Worm (Caenorhabditis elegans) whole organism, L4 larva: ENCODE data around the gene C26B2.7.

Source experiments
- F10B5.3 ChIP-seq: sonication (generic microtip); optimal IDR thresholded peaks from 2 replicates; lab custom pipeline; 2016; ENCODE audit warnings: mild to moderate bottlenecking, missing genetic modification characterization, missing compliant biosample characterization
- F44E2.7 ChIP-seq: fragments of 200-800 bp; sonication (Bioruptor generic); IDR thresholded peaks from 2 replicates; pipeline ENCODE4 v2.1.2; 2022; ENCODE audit warnings: missing genetic modification characterization, missing compliant biosample characterization
- R02D3.7 ChIP-seq: fragments of 150-350 bp; sonication (generic microtip); optimal IDR thresholded peaks from 3 replicates; lab custom pipeline; 2014; ENCODE audit warnings: missing biosample characterization, missing genetic modification characterization
- T26A8.4 ChIP-seq: fragments of 200-800 bp; sonication (Bioruptor generic); IDR thresholded peaks from 2 replicates; pipeline ENCODE4 v1.3.6; 2022; ENCODE audit warnings: missing genetic modification characterization, missing compliant biosample characterization
- Y105C5A.15 ChIP-seq: fragments of 200-800 bp; sonication (Bioruptor generic); IDR thresholded peaks from 2 replicates; pipeline ENCODE4 v1.3.6; 2022; ENCODE audit warnings: missing genetic modification characterization, missing compliant biosample characterization
- Y48G9A.11 ChIP-seq: fragments of 200-800 bp; sonication (Bioruptor generic); IDR thresholded peaks from 2 replicates; pipeline ENCODE4 v1.3.6; 2022; ENCODE audit warnings: missing genetic modification reagents, missing genetic modification characterization, missing compliant biosample characterization
- Y5F2A.4 ChIP-seq: fragments of 200-800 bp; sonication (Bioruptor generic); optimal IDR thresholded peaks from 2 replicates; lab custom pipeline; 2018; ENCODE audit warnings: mild to moderate bottlenecking, missing genetic modification characterization, missing compliant biosample characterization
- aha-1 ChIP-seq: fragments of 150-350 bp; peaks from one replicate; lab custom pipeline; 2014; ENCODE audit warnings: missing biosample characterization, missing genetic modification characterization
- ama-1 ChIP-seq: fragments of 150-350 bp; optimal IDR thresholded peaks from 2 replicates; lab custom pipeline; 2014; ENCODE audit warnings: inconsistent platforms, mixed read lengths
- arid-1 ChIP-seq: fragments of 200-800 bp; sonication (Bioruptor generic); conservative IDR thresholded peaks from 2 replicates; pipeline ENCODE4 v1.3.6; 2022; ENCODE audit warnings: missing genetic modification reagents, missing genetic modification characterization, missing compliant biosample characterization
- attf-4 ChIP-seq: sonication (generic microtip); optimal IDR thresholded peaks from 3 replicates; lab custom pipeline; 2017; ENCODE audit warnings: missing biosample characterization, missing genetic modification characterization
- ceh-28 ChIP-seq: fragments of 150-350 bp; optimal IDR thresholded peaks from 2 replicates; lab custom pipeline; 2014; ENCODE audit warnings: missing biosample characterization, missing genetic modification reagents, missing genetic modification characterization
- ceh-32 ChIP-seq: sonication (generic microtip); optimal IDR thresholded peaks from 2 replicates; lab custom pipeline; 2016; ENCODE audit warnings: mild to moderate bottlenecking, missing genetic modification characterization, missing compliant biosample characterization; ENCODE audit not compliant: poor library complexity
- ces-1 ChIP-seq: fragments of 150-350 bp; sonication (generic microtip); optimal IDR thresholded peaks from 4 replicates; lab custom pipeline; 2014; ENCODE audit warnings: missing biosample characterization, missing genetic modification reagents, missing genetic modification characterization
- ctbp-1 ChIP-seq: fragments of 200-800 bp; sonication (Bioruptor generic); IDR thresholded peaks from 2 replicates; pipeline ENCODE4 v1.3.6; 2022; ENCODE audit warnings: missing genetic modification reagents, missing genetic modification characterization, missing compliant biosample characterization
- daf-12 ChIP-seq: fragments of 150-350 bp; optimal IDR thresholded peaks from 2 replicates; lab custom pipeline; 2014; ENCODE audit warnings: missing biosample characterization, missing genetic modification reagents, missing genetic modification characterization
- daf-16 ChIP-seq, 3 experiments: sonication (generic microtip); optimal IDR thresholded peaks; 2 replicates each; lab custom pipeline; 2016 to 2017; ENCODE audit warnings: missing genetic modification characterization in 3 of 3, missing genetic modification reagents in 3 of 3, mild to moderate bottlenecking in 2 of 3, missing compliant biosample characterization in 2 of 3, missing biosample characterization in 1 of 3, moderate library complexity in 1 of 3
- daf-8 ChIP-seq: fragments of 200-800 bp; sonication (Bioruptor generic); IDR thresholded peaks from 2 replicates; pipeline ENCODE4 v1.3.6; 2022; ENCODE audit warnings: missing genetic modification characterization, missing compliant biosample characterization
- dmd-8 ChIP-seq: fragments of 200-800 bp; sonication (Bioruptor generic); IDR thresholded peaks from 2 replicates; pipeline ENCODE4 v1.3.6; 2022; ENCODE audit warnings: missing genetic modification characterization, missing compliant biosample characterization
- dve-1 ChIP-seq: sonication (generic microtip); optimal IDR thresholded peaks from 2 replicates; lab custom pipeline; 2017; ENCODE audit warnings: antibody characterized with exemption, mild to moderate bottlenecking, missing genetic modification characterization, missing compliant biosample characterization; ENCODE audit not compliant: insufficient read depth
- egl-43 ChIP-seq: fragments of 200-800 bp; sonication (Bioruptor generic); IDR thresholded peaks from 2 replicates; pipeline ENCODE4 v1.3.6; 2022; ENCODE audit warnings: missing genetic modification reagents, missing genetic modification characterization, missing compliant biosample characterization
- gei-8 ChIP-seq: fragments of 200-800 bp; sonication (Bioruptor generic); optimal IDR thresholded peaks from 2 replicates; lab custom pipeline; 2018; ENCODE audit warnings: mild to moderate bottlenecking, missing genetic modification characterization, missing compliant biosample characterization
- hif-1 ChIP-seq, 2 experiments: sonication (generic microtip); optimal IDR thresholded peaks; 2 replicates each; lab custom pipeline; 2016 to 2017; ENCODE audit warnings: missing compliant biosample characterization in 2 of 2, missing genetic modification characterization in 2 of 2, missing genetic modification reagents in 2 of 2, missing genotype in 2 of 2, mild to moderate bottlenecking in 1 of 2
- hlh-11 ChIP-seq: fragments of 200-800 bp; sonication (Bioruptor generic); optimal IDR thresholded peaks from 2 replicates; lab custom pipeline; 2018; ENCODE audit warnings: mild to moderate bottlenecking, missing genetic modification characterization, missing compliant biosample characterization
- jun-1 ChIP-seq: fragments of 150-350 bp; optimal IDR thresholded peaks from 2 replicates; lab custom pipeline; 2014; ENCODE audit warnings: missing biosample characterization, missing genetic modification reagents, missing genetic modification characterization
- lim-7 ChIP-seq: fragments of 200-800 bp; sonication (Bioruptor generic); IDR thresholded peaks from 2 replicates; pipeline ENCODE4 v1.3.6; 2022; ENCODE audit warnings: missing genetic modification characterization, missing compliant biosample characterization
- lin-29 ChIP-seq: fragments of 200-800 bp; sonication (Bioruptor generic); IDR thresholded peaks from 2 replicates; pipeline ENCODE4 v1.3.6; 2022; ENCODE audit warnings: missing genetic modification reagents, missing genetic modification characterization, missing compliant biosample characterization
- lin-38 ChIP-seq: fragments of 200-800 bp; sonication (Bioruptor generic); IDR thresholded peaks from 2 replicates; pipeline ENCODE4 v1.3.6; 2022; ENCODE audit warnings: missing genetic modification reagents, missing genetic modification characterization, missing compliant biosample characterization
- lin-39 ChIP-seq: fragments of 150-350 bp; optimal IDR thresholded peaks from 2 replicates; lab custom pipeline; 2014; ENCODE audit warnings: missing biosample characterization, missing genetic modification reagents, missing genetic modification characterization
- lsy-2 ChIP-seq, 2 experiments: fragments of 150-350 bp in 1 of 2; sonication (generic microtip) in 1 of 2; optimal IDR thresholded peaks; 2 replicates each; lab custom pipeline; 2014 to 2017; ENCODE audit warnings: missing biosample characterization in 2 of 2, missing genetic modification characterization in 2 of 2
- mdl-1 ChIP-seq, 2 experiments: fragments of 150-350 bp in 1 of 2; sonication (generic microtip) in 1 of 2; optimal IDR thresholded peaks; 2 replicates each; lab custom pipeline; 2014 to 2017; ENCODE audit warnings: missing biosample characterization in 2 of 2, missing genetic modification characterization in 2 of 2
- mdt-29 ChIP-seq: fragments of 200-800 bp; sonication (Bioruptor generic); IDR thresholded peaks from 2 replicates; pipeline ENCODE4 v1.3.6; 2022; ENCODE audit warnings: missing genetic modification reagents, missing genetic modification characterization, missing compliant biosample characterization
- mep-1 ChIP-seq: fragments of 150-350 bp; sonication (generic microtip); optimal IDR thresholded peaks from 3 replicates; lab custom pipeline; 2014; ENCODE audit warnings: missing biosample characterization, missing genetic modification characterization
- mes-2 ChIP-seq: sonication (generic microtip); optimal IDR thresholded peaks from 2 replicates; lab custom pipeline; 2016; ENCODE audit warnings: missing genotype, mild to moderate bottlenecking, missing genetic modification characterization, missing compliant biosample characterization; ENCODE audit not compliant: poor library complexity, severe bottlenecking
- mxl-3 ChIP-seq: fragments of 200-800 bp; sonication (Bioruptor generic); optimal IDR thresholded peaks from 2 replicates; lab custom pipeline; 2018; ENCODE audit warnings: mild to moderate bottlenecking, missing genetic modification characterization, missing compliant biosample characterization
- nhr-10 ChIP-seq: fragments of 150-350 bp; optimal IDR thresholded peaks from 2 replicates; lab custom pipeline; 2014; ENCODE audit warnings: missing biosample characterization, missing genetic modification characterization
- nhr-237 ChIP-seq: sonication (generic microtip); optimal IDR thresholded peaks from 2 replicates; lab custom pipeline; 2017; ENCODE audit warnings: missing biosample characterization, missing genetic modification characterization
- nhr-28 ChIP-seq: fragments of 150-350 bp; optimal IDR thresholded peaks from 2 replicates; lab custom pipeline; 2014; ENCODE audit warnings: missing biosample characterization, missing genetic modification characterization
- nhr-48 ChIP-seq: sonication (generic microtip); optimal IDR thresholded peaks from 2 replicates; lab custom pipeline; 2016; ENCODE audit warnings: mild to moderate bottlenecking, missing genetic modification characterization, missing compliant biosample characterization
- nhr-6 ChIP-seq: fragments of 150-350 bp; optimal IDR thresholded peaks from 2 replicates; lab custom pipeline; 2014; ENCODE audit warnings: missing biosample characterization, missing genetic modification characterization
- nhr-76 ChIP-seq: fragments of 150-350 bp; optimal IDR thresholded peaks from 2 replicates; lab custom pipeline; 2014; ENCODE audit warnings: missing biosample characterization, missing genetic modification characterization
- pqm-1 ChIP-seq: sonication (generic microtip); optimal IDR thresholded peaks from 2 replicates; lab custom pipeline; 2017; ENCODE audit warnings: missing biosample characterization, missing genetic modification characterization
- rbr-2 ChIP-seq: sonication (generic microtip); optimal IDR thresholded peaks from 2 replicates; lab custom pipeline; 2016; ENCODE audit warnings: missing genotype, missing genetic modification characterization, missing compliant biosample characterization
- saeg-2 ChIP-seq: fragments of 200-800 bp; sonication (Bioruptor generic); IDR thresholded peaks from 2 replicates; pipeline ENCODE4 v1.3.6; 2022; ENCODE audit warnings: missing genetic modification reagents, missing genetic modification characterization, missing compliant biosample characterization
- sdz-12 ChIP-seq: fragments of 200-800 bp; sonication (Bioruptor generic); optimal IDR thresholded peaks from 2 replicates; lab custom pipeline; 2018; ENCODE audit warnings: mild to moderate bottlenecking, missing genetic modification characterization, missing compliant biosample characterization
- snpc-4 ChIP-seq: fragments of 150-350 bp; optimal IDR thresholded peaks from 2 replicates; lab custom pipeline; 2014; ENCODE audit warnings: missing biosample characterization, missing genetic modification characterization
- spr-1 ChIP-seq: sonication (generic microtip); optimal IDR thresholded peaks from 2 replicates; lab custom pipeline; 2016; ENCODE audit warnings: mild to moderate bottlenecking, missing genetic modification characterization, missing compliant biosample characterization
- unc-39 ChIP-seq: sonication (generic microtip); optimal IDR thresholded peaks from 2 replicates; lab custom pipeline; 2017; ENCODE audit warnings: missing biosample characterization, missing genetic modification characterization
- unc-62 ChIP-seq, 3 experiments: fragments of 150-350 bp in 1 of 3; sonication (generic microtip); optimal IDR thresholded peaks in 2 of 3; peaks in 1 of 3; 1 replicate in 1 of 3; 2 replicates in 2 of 3; lab custom pipeline; 2014 to 2017; ENCODE audit warnings: missing biosample characterization in 3 of 3, missing genetic modification characterization in 3 of 3, missing genetic modification reagents in 3 of 3, missing genotype in 1 of 3
- zfp-2 ChIP-seq: sonication (generic microtip); optimal IDR thresholded peaks from 2 replicates; lab custom pipeline; 2016; ENCODE audit warnings: mild to moderate bottlenecking, missing genetic modification characterization, missing compliant biosample characterization
- zfp-3 ChIP-seq: fragments of 200-800 bp; sonication (Bioruptor generic); conservative IDR thresholded peaks from 2 replicates; pipeline ENCODE4 v1.3.6; 2022; ENCODE audit warnings: missing genetic modification reagents, missing genetic modification characterization, missing compliant biosample characterization
- zip-2 ChIP-seq: fragments of 150-350 bp; optimal IDR thresholded peaks from 2 replicates; lab custom pipeline; 2014; ENCODE audit warnings: missing biosample characterization, missing genetic modification characterization

C26B2.7 gene

DNA sequence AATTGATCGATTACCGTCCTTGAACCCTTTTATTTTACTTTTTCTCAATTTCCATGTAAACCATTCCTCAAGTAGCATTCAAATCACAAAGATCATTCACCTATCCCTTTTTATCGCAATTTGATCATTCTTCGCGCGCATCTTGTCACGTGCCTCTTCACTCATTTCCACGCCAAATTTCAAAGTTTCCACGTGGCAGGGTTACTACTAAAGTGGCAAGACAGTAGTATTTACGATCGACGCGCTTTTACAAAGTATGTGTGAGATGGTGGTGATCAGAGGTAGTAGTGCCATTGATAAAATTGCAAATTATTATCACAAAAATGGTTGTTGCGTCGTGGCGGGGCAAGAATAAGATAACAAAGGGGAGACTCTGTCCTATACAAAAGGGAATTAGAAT lies 12.3 kb downstream of the C26B2.7 start (continued):
- TF ChIP-seq nhr-6 (no peak), mes-2 (tag; lab: Kevin White, UChicago) (peak; percentile 40), daf-8 (GFP tag; lab: Robert Waterston, UW) (no peak), gei-8 (GFP tag; lab: Kevin White, UChicago) (peak; percentile 45), nhr-48 (peak; percentile 58), ceh-32 (tag; lab: Kevin White, UChicago) (no peak), zip-2 (tag; lab: Kevin White, UChicago) (no peak), mdl-1 (tag; optimal IDR thresholded peaks at IDR 0.05; lab: Kevin White, UChicago) (peak; percentile 32 to 89), nhr-10 (tag; lab: Kevin White, UChicago) (no peak), ctbp-1 (no peak), mxl-3 (GFP tag; lab: Kevin White, UChicago) (peak; percentile 92), spr-1 (tag; lab: Kevin White, UChicago) (no peak), F10B5.3 (tag; lab: Kevin White, UChicago) (no peak), lsy-2 (tag; optimal IDR thresholded peaks at IDR 0.05; lab: Kevin White, UChicago) (peak in 1 of 2 experiments; percentile 38), F44E2.7 (GFP tag; lab: Robert Waterston, UW) (no peak), attf-4 (tag; lab: Kevin White, UChicago) (no peak), daf-16 (GFP tag; optimal IDR thresholded peaks at IDR 0.05; lab: Kevin White, UChicago) (no peak), daf-16 (tag; optimal IDR thresholded peaks at IDR 0.05; lab: Kevin White, UChicago) (no peak), pqm-1 (tag; lab: Kevin White, UChicago) (peak; percentile 49), nhr-28 (tag; lab: Kevin White, UChicago) (peak; percentile 68), hlh-11 (tag; lab: Kevin White, UChicago) (peak; percentile 83), unc-39 (tag; lab: Kevin White, UChicago) (no peak), nhr-237 (tag; lab: Kevin White, UChicago) (no peak), snpc-4 (tag; lab: Kevin White, UChicago) (no peak), ceh-28 (tag; lab: Kevin White, UChicago) (no peak), lin-39 (tag; lab: Kevin White, UChicago) (no peak), sdz-12 (no peak), hif-1 (tag; optimal IDR thresholded peaks at IDR 0.05; lab: Kevin White, UChicago) (no peak), dve-1 (tag; lab: Kevin White, UChicago) (peak; percentile 80), T26A8.4 (GFP tag; lab: Robert Waterston, UW) (no peak), nhr-76 (no peak), lin-38 (GFP tag; lab: Robert Waterston, UW) (no peak), mep-1 (tag; lab: Kevin White, UChicago) (peak; percentile 70), aha-1 (tag; lab: Kevin White, UChicago) (peak; percentile 98), Y105C5A.15 (GFP tag; lab: Robert Waterston, UW) (no peak), egl-43 (no peak), rbr-2 (tag; lab: Kevin White, UChicago) (no peak), saeg-2 (GFP tag; lab: Robert Waterston, UW) (no peak), mdt-29 (no peak), zfp-2 (no peak), R02D3.7 (tag; lab: Kevin White, UChicago) (no peak), ama-1 (no peak), ces-1 (GFP tag; lab: Kevin White, UChicago) (no peak), daf-12 (tag; lab: Kevin White, UChicago) (no peak), arid-1 (GFP tag; lab: Robert Waterston, UW) (no peak), unc-62 (GFP tag; optimal IDR thresholded peaks at IDR 0.05 in 1 of 2; lab: Kevin White, UChicago) (peak in 1 of 2 experiments; percentile 94), unc-62 (tag; optimal IDR thresholded peaks at IDR 0.05; lab: Kevin White, UChicago) (no peak), Y48G9A.11 (GFP tag; lab: Robert Waterston, UW) (no peak), zfp-3 (no peak), jun-1 (tag; lab: Kevin White, UChicago) (no peak), Y5F2A.4 (no peak), lin-29 (no peak), lim-7 (no peak), dmd-8 (GFP tag; lab: Robert Waterston, UW) (no peak)
